Worm (Caenorhabditis elegans) whole organism, L4 larva: ENCODE data around the gene Y37D8A.2.

Experiments used
- F10B5.3 ChIP-seq: sonication (generic microtip); optimal IDR thresholded peaks from 2 replicates; lab custom pipeline; 2016; ENCODE audit warnings: mild to moderate bottlenecking, missing genetic modification characterization, missing compliant biosample characterization
- F26F4.8 ChIP-seq: fragments of 200-800 bp; sonication (Bioruptor generic); conservative IDR thresholded peaks from 2 replicates; pipeline ENCODE4 v1.3.6; 2022; ENCODE audit warnings: missing genetic modification characterization, missing compliant biosample characterization
- F49E8.2 ChIP-seq: sonication (generic microtip); optimal IDR thresholded peaks from 2 replicates; lab custom pipeline; 2016; ENCODE audit warnings: missing compliant biosample characterization, mild to moderate bottlenecking, missing genetic modification characterization, borderline replicate concordance
- T20F7.1 ChIP-seq: fragments of 200-800 bp; sonication (Bioruptor generic); optimal IDR thresholded peaks from 2 replicates; lab custom pipeline; 2018; ENCODE audit warnings: mild to moderate bottlenecking, missing genetic modification characterization, missing compliant biosample characterization
- Y105C5A.15 ChIP-seq: fragments of 200-800 bp; sonication (Bioruptor generic); IDR thresholded peaks from 2 replicates; pipeline ENCODE4 v1.3.6; 2022; ENCODE audit warnings: missing genetic modification characterization, missing compliant biosample characterization
- Y75B8A.6 ChIP-seq: fragments of 200-800 bp; sonication (Bioruptor generic); IDR thresholded peaks from 2 replicates; pipeline ENCODE4 v1.3.6; 2022; ENCODE audit warnings: missing genetic modification reagents, missing genetic modification characterization, missing compliant biosample characterization
- ZK337.2 ChIP-seq: fragments of 200-800 bp; sonication (Bioruptor generic); IDR thresholded peaks from 2 replicates; pipeline ENCODE4 v1.3.6; 2022; ENCODE audit warnings: missing genetic modification reagents, missing genetic modification characterization, missing compliant biosample characterization
- ama-1 ChIP-seq: fragments of 150-350 bp; optimal IDR thresholded peaks from 2 replicates; lab custom pipeline; 2014; ENCODE audit warnings: inconsistent platforms, mixed read lengths
- ceh-44 ChIP-seq: fragments of 200-800 bp; sonication (Bioruptor generic); IDR thresholded peaks from 2 replicates; pipeline ENCODE4 v1.3.6; 2022; ENCODE audit warnings: missing genetic modification reagents, missing genetic modification characterization, missing compliant biosample characterization
- ceh-62 ChIP-seq: sonication (generic microtip); optimal IDR thresholded peaks from 2 replicates; lab custom pipeline; 2017; ENCODE audit warnings: missing biosample characterization, missing genetic modification characterization
- ces-1 ChIP-seq: fragments of 150-350 bp; sonication (generic microtip); optimal IDR thresholded peaks from 4 replicates; lab custom pipeline; 2014; ENCODE audit warnings: missing biosample characterization, missing genetic modification reagents, missing genetic modification characterization
- cey-2 ChIP-seq: sonication (generic microtip); optimal IDR thresholded peaks from 3 replicates; lab custom pipeline; 2017; ENCODE audit warnings: missing genetic modification characterization, mild to moderate bottlenecking, missing compliant biosample characterization, antibody characterized with exemption, borderline replicate concordance; ENCODE audit not compliant: insufficient read depth
- ctbp-1 ChIP-seq: fragments of 200-800 bp; sonication (Bioruptor generic); IDR thresholded peaks from 2 replicates; pipeline ENCODE4 v1.3.6; 2022; ENCODE audit warnings: missing genetic modification reagents, missing genetic modification characterization, missing compliant biosample characterization
- daf-16 ChIP-seq, 3 experiments: sonication (generic microtip); optimal IDR thresholded peaks; 2 replicates each; lab custom pipeline; 2016 to 2017; ENCODE audit warnings: missing genetic modification characterization in 3 of 3, missing genetic modification reagents in 3 of 3, mild to moderate bottlenecking in 2 of 3, missing compliant biosample characterization in 2 of 3, missing biosample characterization in 1 of 3, moderate library complexity in 1 of 3
- dmd-8 ChIP-seq: fragments of 200-800 bp; sonication (Bioruptor generic); IDR thresholded peaks from 2 replicates; pipeline ENCODE4 v1.3.6; 2022; ENCODE audit warnings: missing genetic modification characterization, missing compliant biosample characterization
- dve-1 ChIP-seq: sonication (generic microtip); optimal IDR thresholded peaks from 2 replicates; lab custom pipeline; 2017; ENCODE audit warnings: antibody characterized with exemption, mild to moderate bottlenecking, missing genetic modification characterization, missing compliant biosample characterization; ENCODE audit not compliant: insufficient read depth
- egl-27 ChIP-seq: sonication (generic microtip); optimal IDR thresholded peaks from 3 replicates; lab custom pipeline; 2017; ENCODE audit warnings: missing biosample characterization, missing genetic modification reagents, missing genetic modification characterization
- fkh-10 ChIP-seq: fragments of 150-350 bp; optimal IDR thresholded peaks from 2 replicates; lab custom pipeline; 2014; ENCODE audit warnings: missing biosample characterization, missing genetic modification reagents, missing genetic modification characterization
- fos-1 ChIP-seq: fragments of 150-350 bp; optimal IDR thresholded peaks from 2 replicates; lab custom pipeline; 2014; ENCODE audit warnings: missing biosample characterization, missing genetic modification characterization
- gei-8 ChIP-seq: fragments of 200-800 bp; sonication (Bioruptor generic); optimal IDR thresholded peaks from 2 replicates; lab custom pipeline; 2018; ENCODE audit warnings: mild to moderate bottlenecking, missing genetic modification characterization, missing compliant biosample characterization
- hlh-11 ChIP-seq: fragments of 200-800 bp; sonication (Bioruptor generic); optimal IDR thresholded peaks from 2 replicates; lab custom pipeline; 2018; ENCODE audit warnings: mild to moderate bottlenecking, missing genetic modification characterization, missing compliant biosample characterization
- lim-7 ChIP-seq: fragments of 200-800 bp; sonication (Bioruptor generic); IDR thresholded peaks from 2 replicates; pipeline ENCODE4 v1.3.6; 2022; ENCODE audit warnings: missing genetic modification characterization, missing compliant biosample characterization
- lsy-2 ChIP-seq, 2 experiments: fragments of 150-350 bp in 1 of 2; sonication (generic microtip) in 1 of 2; optimal IDR thresholded peaks; 2 replicates each; lab custom pipeline; 2014 to 2017; ENCODE audit warnings: missing biosample characterization in 2 of 2, missing genetic modification characterization in 2 of 2
- madf-5 ChIP-seq, 2 experiments: fragments of 200-800 bp; sonication (Bioruptor generic); IDR thresholded peaks; 2 replicates each; pipeline ENCODE4 v1.3.6; 2022; ENCODE audit warnings: missing compliant biosample characterization in 2 of 2, missing genetic modification characterization in 2 of 2
- mdl-1 ChIP-seq, 2 experiments: fragments of 150-350 bp in 1 of 2; sonication (generic microtip) in 1 of 2; optimal IDR thresholded peaks; 2 replicates each; lab custom pipeline; 2014 to 2017; ENCODE audit warnings: missing biosample characterization in 2 of 2, missing genetic modification characterization in 2 of 2
- mdt-29 ChIP-seq: fragments of 200-800 bp; sonication (Bioruptor generic); IDR thresholded peaks from 2 replicates; pipeline ENCODE4 v1.3.6; 2022; ENCODE audit warnings: missing genetic modification reagents, missing genetic modification characterization, missing compliant biosample characterization
- nhr-25 ChIP-seq: sonication (generic microtip); optimal IDR thresholded peaks from 2 replicates; lab custom pipeline; 2017; ENCODE audit warnings: missing genetic modification characterization, mild to moderate bottlenecking, missing compliant biosample characterization, antibody characterized with exemption, moderate library complexity, borderline replicate concordance; ENCODE audit not compliant: insufficient read depth
- nhr-28 ChIP-seq: fragments of 150-350 bp; optimal IDR thresholded peaks from 2 replicates; lab custom pipeline; 2014; ENCODE audit warnings: missing biosample characterization, missing genetic modification characterization
- nhr-48 ChIP-seq: sonication (generic microtip); optimal IDR thresholded peaks from 2 replicates; lab custom pipeline; 2016; ENCODE audit warnings: mild to moderate bottlenecking, missing genetic modification characterization, missing compliant biosample characterization
- nhr-6 ChIP-seq: fragments of 150-350 bp; optimal IDR thresholded peaks from 2 replicates; lab custom pipeline; 2014; ENCODE audit warnings: missing biosample characterization, missing genetic modification characterization
- nhr-76 ChIP-seq: fragments of 150-350 bp; optimal IDR thresholded peaks from 2 replicates; lab custom pipeline; 2014; ENCODE audit warnings: missing biosample characterization, missing genetic modification characterization
- nhr-77 ChIP-seq: fragments of 150-350 bp; optimal IDR thresholded peaks from 2 replicates; lab custom pipeline; 2014; ENCODE audit warnings: missing biosample characterization, missing genetic modification characterization
- php-3 ChIP-seq: fragments of 200-800 bp; sonication (Bioruptor generic); IDR thresholded peaks from 2 replicates; pipeline ENCODE4 v1.3.6; 2022; ENCODE audit warnings: missing genetic modification reagents, missing genetic modification characterization, missing compliant biosample characterization
- skn-1 ChIP-seq: fragments of 150-350 bp; optimal IDR thresholded peaks from 2 replicates; lab custom pipeline; 2014; ENCODE audit warnings: missing biosample characterization, missing genetic modification characterization
- snpc-1.2 ChIP-seq: fragments of 200-800 bp; sonication (Bioruptor generic); IDR thresholded peaks from 2 replicates; pipeline ENCODE4 v1.3.6; 2022; ENCODE audit warnings: missing genetic modification reagents, missing genetic modification characterization, missing compliant biosample characterization
- snpc-4 ChIP-seq: fragments of 150-350 bp; optimal IDR thresholded peaks from 2 replicates; lab custom pipeline; 2014; ENCODE audit warnings: missing biosample characterization, missing genetic modification characterization
- spr-1 ChIP-seq: sonication (generic microtip); optimal IDR thresholded peaks from 2 replicates; lab custom pipeline; 2016; ENCODE audit warnings: mild to moderate bottlenecking, missing genetic modification characterization, missing compliant biosample characterization
- tag-97 ChIP-seq: fragments of 200-800 bp; sonication (Bioruptor generic); IDR thresholded peaks from 2 replicates; pipeline ENCODE4 v1.3.6; 2022; ENCODE audit warnings: missing genetic modification characterization, missing compliant biosample characterization
- unc-130 ChIP-seq: sonication (generic microtip); optimal IDR thresholded peaks from 2 replicates; lab custom pipeline; 2016; ENCODE audit warnings: missing genetic modification reagents, missing genetic modification characterization, missing compliant biosample characterization
- zfp-3 ChIP-seq: fragments of 200-800 bp; sonication (Bioruptor generic); conservative IDR thresholded peaks from 2 replicates; pipeline ENCODE4 v1.3.6; 2022; ENCODE audit warnings: missing genetic modification reagents, missing genetic modification characterization, missing compliant biosample characterization
- ztf-11 ChIP-seq: fragments of 150-350 bp; optimal IDR thresholded peaks from 2 replicates; lab custom pipeline; 2014; ENCODE audit warnings: missing biosample characterization, missing genetic modification characterization
- ztf-7 ChIP-seq: fragments of 150-350 bp; optimal IDR thresholded peaks from 2 replicates; lab custom pipeline; 2014; ENCODE audit warnings: missing biosample characterization, missing genetic modification characterization

Gene Y37D8A.2

ce11 chrIII:12848981-12849589 is 29.1 kb downstream of the Y37D8A.2 start (continued):
- TF ChIP-seq unc-130 (GFP tag; lab: Kevin White, UChicago) (no peak), egl-27 (tag; lab: Kevin White, UChicago) (no peak), dmd-8 (GFP tag; lab: Robert Waterston, UW) (no peak), nhr-76 (no peak), mdl-1 (tag; optimal IDR thresholded peaks at IDR 0.05; lab: Kevin White, UChicago) (peak; percentile 21 to 63), nhr-25 (tag; lab: Kevin White, UChicago) (peak; percentile 19), F49E8.2 (no peak), ctbp-1 (GFP tag; lab: Robert Waterston, UW) (no peak), F10B5.3 (tag; lab: Kevin White, UChicago) (no peak), mdt-29 (GFP tag; lab: Robert Waterston, UW) (no peak), F26F4.8 (GFP tag; lab: Robert Waterston, UW) (no peak), madf-5 (GFP tag; IDR thresholded peaks at IDR 0.05; lab: Robert Waterston, UW) (no peak), lsy-2 (tag; optimal IDR thresholded peaks at IDR 0.05; lab: Kevin White, UChicago) (peak in 1 of 2 experiments; percentile 45), ces-1 (no peak), ceh-44 (GFP tag; lab: Robert Waterston, UW) (no peak), Y75B8A.6 (GFP tag; lab: Robert Waterston, UW) (no peak), nhr-28 (tag; lab: Kevin White, UChicago) (peak; percentile 94), daf-16 (GFP tag; optimal IDR thresholded peaks at IDR 0.05; lab: Kevin White, UChicago) (no peak), daf-16 (tag; optimal IDR thresholded peaks at IDR 0.05; lab: Kevin White, UChicago) (no peak), ztf-11 (tag; lab: Kevin White, UChicago) (no peak), snpc-4 (tag; lab: Kevin White, UChicago) (peak; percentile 17), T20F7.1 (GFP tag; lab: Kevin White, UChicago) (no peak), zfp-3 (no peak), ZK337.2 (GFP tag; lab: Robert Waterston, UW) (no peak), nhr-6 (tag; lab: Kevin White, UChicago) (no peak), nhr-48 (tag; lab: Kevin White, UChicago) (peak; percentile 39), dve-1 (peak; percentile 67), snpc-1.2 (GFP tag; lab: Robert Waterston, UW) (no peak), Y105C5A.15 (GFP tag; lab: Robert Waterston, UW) (no peak), spr-1 (tag; lab: Kevin White, UChicago) (no peak), hlh-11 (tag; lab: Kevin White, UChicago) (no peak), fkh-10 (GFP tag; lab: Kevin White, UChicago) (no peak), cey-2 (peak; percentile 39), nhr-77 (tag; lab: Kevin White, UChicago) (no peak), gei-8 (GFP tag; lab: Kevin White, UChicago) (no peak), ceh-62 (tag; lab: Kevin White, UChicago) (no peak), skn-1 (tag; lab: Kevin White, UChicago) (no peak), php-3 (GFP tag; lab: Robert Waterston, UW) (no peak), fos-1 (no peak), tag-97 (no peak), ztf-7 (tag; lab: Kevin White, UChicago) (no peak), ama-1 (lab: Kevin White, UChicago) (no peak), lim-7 (GFP tag; lab: Robert Waterston, UW) (no peak)
